Worm (Caenorhabditis elegans): ENCODE results near the gene Y67D8C.9.

Gene Y67D8C.9

DNA sequence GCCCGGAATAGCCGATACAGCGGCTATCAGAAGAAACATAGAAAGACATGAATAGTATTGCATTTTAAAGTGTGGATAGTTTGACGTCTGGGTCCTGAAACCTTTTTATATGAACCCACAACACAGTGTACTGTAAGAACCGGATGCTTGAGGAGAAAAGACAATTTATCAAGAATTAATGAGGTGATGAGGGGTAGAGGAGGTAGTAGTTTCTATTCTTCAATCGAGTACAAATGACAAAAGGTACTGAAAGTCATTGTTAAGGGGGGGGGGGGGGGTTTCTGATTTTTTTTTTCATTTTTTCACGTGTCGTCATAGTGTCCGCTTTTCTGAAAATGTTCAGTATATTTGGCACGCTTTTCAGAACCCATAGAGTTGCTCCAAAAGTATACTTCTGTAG, 19.9 kb downstream of the Y67D8C.9 start, which contains the start of gene Y67D8C.7:
Gene Y67D8C.7, minus strand, starts transcription at position 101 of the 400 bp plus-strand sequence.
- TF ChIP-seq rcor-1 (GFP tag; IDR thresholded peaks at IDR 0.05) (no peak), ceh-40 (GFP tag; IDR thresholded peaks at IDR 0.05) (no peak), repo-1 (tag; optimal IDR thresholded peaks at IDR 0.05) (no peak), ceh-27 (GFP tag; optimal IDR thresholded peaks at IDR 0.05) (no peak), tbp1 (GFP tag; optimal IDR thresholded peaks at IDR 0.05) (no peak), sptf-2 (GFP tag; optimal IDR thresholded peaks at IDR 0.05) (no peak), lsl-1 (GFP tag; optimal IDR thresholded peaks at IDR 0.05) (no peak), Y56A3A.18 (GFP tag; IDR thresholded peaks at IDR 0.05) (no peak), lsy-27 (tag; optimal IDR thresholded peaks at IDR 0.05; ENCODE audit: borderline replicate concordance, insufficient read depth) (no peak)

DNA sequence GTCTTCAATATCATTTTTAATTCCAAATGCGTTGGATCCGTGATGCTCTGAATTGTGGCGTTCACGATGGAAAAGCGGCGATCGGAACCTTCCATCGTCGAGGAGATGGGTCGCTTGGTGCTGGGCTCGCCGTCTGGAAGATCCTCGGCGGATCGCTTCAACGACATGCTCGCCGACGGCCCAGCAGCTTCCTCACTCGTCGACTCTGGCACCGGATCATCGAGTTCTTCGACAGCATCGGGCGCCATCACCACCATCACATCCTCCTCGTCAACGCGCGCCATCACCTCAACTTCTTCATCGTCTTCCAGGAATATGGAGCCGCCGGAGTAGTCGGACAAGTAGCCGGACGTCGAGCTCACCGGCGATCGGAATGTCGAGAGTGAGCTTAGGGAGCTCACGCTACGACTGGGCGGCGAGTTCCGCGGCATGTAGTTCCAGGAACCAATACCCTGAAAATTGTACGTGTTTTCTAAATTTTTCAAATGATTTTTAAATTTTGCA, 23.7 kb downstream of the Y67D8C.9 start, which contains the start of gene Y67D8C.6:
Gene Y67D8C.6, minus strand, starts transcription at position 454 of the 504 bp plus-strand sequence.
- TF ChIP-seq attf-6 (GFP tag; IDR thresholded peaks at IDR 0.05) = no peak
- TF ChIP-seq bed-2 (GFP tag; IDR thresholded peaks at IDR 0.05) = no peak
- TF ChIP-seq unc-62 (GFP tag; optimal IDR thresholded peaks at IDR 0.05) = no peak
- TF ChIP-seq zfh-2 (GFP tag; conservative IDR thresholded peaks at IDR 0.05) = peak; percentile 84
- no peak for TF ChIP-seq Y67H2A.10 (GFP tag; conservative IDR thresholded peaks at IDR 0.05)
- peak; percentile 72; the same call in 1 of the 2 replicates for TF ChIP-seq egrh-3 (GFP tag; IDR thresholded peaks at IDR 0.05)
- 0 out of 2 replicates have a peak, but pooled peaks have one; percentile 19 for TF ChIP-seq mcd-1 (GFP tag; IDR thresholded peaks at IDR 0.05)

- no peak for TF ChIP-seq bed-2 (GFP tag; IDR thresholded peaks at IDR 0.05)
- peak; percentile 90 for TF ChIP-seq lsl-1 (GFP tag; optimal IDR thresholded peaks at IDR 0.05)
- no peak for TF ChIP-seq dpff-1 (tag; optimal IDR thresholded peaks at IDR 0.05)
- TF ChIP-seq C06A6.2 (GFP tag; conservative IDR thresholded peaks at IDR 0.05) = no peak
- no peak for TF ChIP-seq ztf-26 (tag; optimal IDR thresholded peaks at IDR 0.05)
- peak; percentile 86 for TF ChIP-seq madf-6 (GFP tag; IDR thresholded peaks at IDR 0.05)
- no peak for TF ChIP-seq somi-1 (GFP tag; optimal IDR thresholded peaks at IDR 0.05)
- no peak for TF ChIP-seq nfyb-1 (GFP tag; IDR thresholded peaks at IDR 0.05)
- no peak for TF ChIP-seq K11D2.4 (GFP tag; IDR thresholded peaks at IDR 0.05)
- TF ChIP-seq die-1 (tag; optimal IDR thresholded peaks at IDR 0.05) = no peak
- TF ChIP-seq efl-1 (GFP tag; optimal IDR thresholded peaks at IDR 0.05) = peak; percentile 35
- no peak for TF ChIP-seq B0019.2 (GFP tag; conservative IDR thresholded peaks at IDR 0.05)
- TF ChIP-seq nfya-2 (GFP tag; IDR thresholded peaks at IDR 0.05) = no peak
- TF ChIP-seq F49E8.2 (tag; optimal IDR thresholded peaks at IDR 0.05; ENCODE audit: insufficient read depth) = peak; percentile 28
- TF ChIP-seq ekl-4 (GFP tag; IDR thresholded peaks at IDR 0.05) = no peak
- no peak for TF ChIP-seq hrde-1 (tag; optimal IDR thresholded peaks at IDR 0.05; ENCODE audit: borderline replicate concordance)
- no peak for TF ChIP-seq lag-1 (GFP tag; IDR thresholded peaks at IDR 0.05)
- no peak for TF ChIP-seq ztf-18 (tag; optimal IDR thresholded peaks at IDR 0.05)
- TF ChIP-seq unc-130 (GFP tag; optimal IDR thresholded peaks at IDR 0.05) = no peak
- no peak for TF ChIP-seq F55B11.4 (tag; optimal IDR thresholded peaks at IDR 0.05; ENCODE audit: borderline replicate concordance, insufficient read depth)
- peak; percentile 68; the same call in 1 of the 2 replicates for TF ChIP-seq ceh-100 (GFP tag; IDR thresholded peaks at IDR 0.05)
- no peak for TF ChIP-seq sea-2 (GFP tag; IDR thresholded peaks at IDR 0.05)
- TF ChIP-seq nhr-80 (tag; optimal IDR thresholded peaks at IDR 0.05) = no peak
- TF ChIP-seq nhr-120 (GFP tag; IDR thresholded peaks at IDR 0.05) = no peak
- no peak for TF ChIP-seq dox-1 (GFP tag; IDR thresholded peaks at IDR 0.05)
- no peak for TF ChIP-seq chd-7 (tag; optimal IDR thresholded peaks at IDR 0.05)
- no peak for TF ChIP-seq hmg-1.2 (GFP tag; IDR thresholded peaks at IDR 0.05)
- TF ChIP-seq snpc-1.1 (tag; optimal IDR thresholded peaks at IDR 0.05; ENCODE audit: insufficient read depth) = no peak
- TF ChIP-seq madf-8 (GFP tag; conservative IDR thresholded peaks at IDR 0.05) = no peak; the same call in 1 of the 2 replicates
- no peak for TF ChIP-seq snpc-1.3 (tag; optimal IDR thresholded peaks at IDR 0.05; ENCODE audit: insufficient read depth)
- no peak for TF ChIP-seq repo-1 (tag; optimal IDR thresholded peaks at IDR 0.05)
- no peak for TF ChIP-seq rcor-1 (GFP tag; IDR thresholded peaks at IDR 0.05)
- no peak for TF ChIP-seq tbp1 (GFP tag; optimal IDR thresholded peaks at IDR 0.05)
Measured at ce11 chrIV:3055848-3056247, 30.9 kb downstream of the Y67D8C.9 start.
